Worm (Caenorhabditis elegans): Measurements from ENCODE around the gene mre-11.
A peak's percentile ranks its signal among the peaks of the same experiment; 100 is the strongest.

mre-11 gene

ce11 chrV:10713704-10714239 lies 22.9 kb downstream of the mre-11 start:
- TF ChIP-seq aly-2 (tag; optimal IDR thresholded peaks at IDR 0.05) (peak; percentile 80), efl-1 (optimal IDR thresholded peaks at IDR 0.05) (no peak), efl-1 (GFP tag; optimal IDR thresholded peaks at IDR 0.05 in 1 of 2) (peak in 1 of 2 experiments; percentile 90), nhr-20 (tag; optimal IDR thresholded peaks at IDR 0.05) (no peak)

- TF ChIP-seq efl-1 (optimal IDR thresholded peaks at IDR 0.05): no peak
- TF ChIP-seq efl-1 (GFP tag; optimal IDR thresholded peaks at IDR 0.05 in 1 of 2): peak in 1 of 2 experiments; percentile 84
- no peak for TF ChIP-seq ceh-88 (GFP tag; IDR thresholded peaks at IDR 0.05)
Measured at ce11 chrV:10712608-10712900, 24.1 kb downstream of the mre-11 start.

- TF ChIP-seq elt-3 (tag; optimal IDR thresholded peaks at IDR 0.05) (peak in 1 of 6 experiments; percentile 10), nhr-71 (tag; optimal IDR thresholded peaks at IDR 0.05) (peak; percentile 4), tbx-2 (tag; optimal IDR thresholded peaks at IDR 0.05) (peak; percentile 39), mab-9 (GFP tag; IDR thresholded peaks at IDR 0.05) (no peak), unc-130 (tag; optimal IDR thresholded peaks at IDR 0.05) (peak; percentile 7), unc-98 (GFP tag; IDR thresholded peaks at IDR 0.05) (no peak), efl-1 (optimal IDR thresholded peaks at IDR 0.05) (peak; percentile 3 to 6), efl-1 (GFP tag; optimal IDR thresholded peaks at IDR 0.05 in 1 of 2) (peak in 1 of 2 experiments; percentile 73), lin-14 (GFP tag; optimal IDR thresholded peaks at IDR 0.05) (peak; percentile 39), snu-23 (GFP tag; optimal IDR thresholded peaks at IDR 0.05) (peak; percentile 5), sox-4 (tag; optimal IDR thresholded peaks at IDR 0.05) (peak; percentile 40), lin-15B (tag; optimal IDR thresholded peaks at IDR 0.05) (no peak), lin-35 (GFP tag; optimal IDR thresholded peaks at IDR 0.05) (peak in 1 of 2 experiments; percentile 39), aly-2 (tag; optimal IDR thresholded peaks at IDR 0.05) (peak; percentile 74), ceh-90 (tag; optimal IDR thresholded peaks at IDR 0.05) (no peak), nhr-90 (tag; optimal IDR thresholded peaks at IDR 0.05; ENCODE audit: poor library complexity) (no peak), ceh-88 (GFP tag; IDR thresholded peaks at IDR 0.05) (no peak), ama-1 (optimal IDR thresholded peaks at IDR 0.05) (peak; percentile 52), blmp-1 (tag; optimal IDR thresholded peaks at IDR 0.05) (peak; percentile 56), nhr-28 (tag; optimal IDR thresholded peaks at IDR 0.05) (no peak), alr-1 (tag; optimal IDR thresholded peaks at IDR 0.05; ENCODE audit: borderline replicate concordance) (no peak), mdl-1 (tag; optimal IDR thresholded peaks at IDR 0.05) (peak in 1 of 2 experiments; percentile 28), nhr-85 (tag) (peak; percentile 64), jun-1 (tag; optimal IDR thresholded peaks at IDR 0.05) (peak; percentile 4), lin-39 (tag; optimal IDR thresholded peaks at IDR 0.05) (no peak), pax-3 (tag; optimal IDR thresholded peaks at IDR 0.05) (no peak), lsy-2 (tag; optimal IDR thresholded peaks at IDR 0.05) (peak in 1 of 2 experiments; percentile 40), mep-1 (tag; optimal IDR thresholded peaks at IDR 0.05) (peak; percentile 0)
Measured at ce11 chrV:10711829-10712607, 24.6 kb downstream of the mre-11 start.

ce11 chrV:10711004-10711403 lies 25.7 kb downstream of the mre-11 start:
- TF ChIP-seq unc-30 (tag; optimal IDR thresholded peaks at IDR 0.05) (no peak), isw-1 (GFP tag; IDR thresholded peaks at IDR 0.05) (no peak), elt-2 (tag; optimal IDR thresholded peaks at IDR 0.05) (peak; percentile 16), efl-1 (optimal IDR thresholded peaks at IDR 0.05) (no peak), efl-1 (GFP tag; optimal IDR thresholded peaks at IDR 0.05 in 1 of 2) (peak in 1 of 2 experiments; percentile 50)

- peak; percentile 4 for TF ChIP-seq nhr-28 (tag; optimal IDR thresholded peaks at IDR 0.05)
- TF ChIP-seq mdl-1 (tag; optimal IDR thresholded peaks at IDR 0.05): no peak
- peak; percentile 99 for TF ChIP-seq skn-1 (tag; optimal IDR thresholded peaks at IDR 0.05)
- peak; percentile 45 for TF ChIP-seq nhr-85 (tag)
- no peak for TF ChIP-seq efl-1 (optimal IDR thresholded peaks at IDR 0.05)
- peak in 1 of 2 experiments; percentile 4 for TF ChIP-seq efl-1 (GFP tag; optimal IDR thresholded peaks at IDR 0.05 in 1 of 2)
- no peak for TF ChIP-seq ama-1 (optimal IDR thresholded peaks at IDR 0.05)
Measured at ce11 chrV:10709385-10709784, 27.3 kb downstream of the mre-11 start.

Measured in whole organism, L1 larva.